Fruit fly (Drosophila melanogaster) Kc167 (cell line): ENCODE measurements around the gene CG31441.

Experiments
- Myc ChIP-seq: fragments of >200 bp; optimal IDR thresholded peaks from 2 replicates; lab custom pipeline; 2017; ENCODE audit warnings: missing external identifiers
- psq ChIP-seq: fragments of >200 bp; optimal IDR thresholded peaks from 2 replicates; lab custom pipeline; 2017; ENCODE audit warnings: missing external identifiers

DNA sequence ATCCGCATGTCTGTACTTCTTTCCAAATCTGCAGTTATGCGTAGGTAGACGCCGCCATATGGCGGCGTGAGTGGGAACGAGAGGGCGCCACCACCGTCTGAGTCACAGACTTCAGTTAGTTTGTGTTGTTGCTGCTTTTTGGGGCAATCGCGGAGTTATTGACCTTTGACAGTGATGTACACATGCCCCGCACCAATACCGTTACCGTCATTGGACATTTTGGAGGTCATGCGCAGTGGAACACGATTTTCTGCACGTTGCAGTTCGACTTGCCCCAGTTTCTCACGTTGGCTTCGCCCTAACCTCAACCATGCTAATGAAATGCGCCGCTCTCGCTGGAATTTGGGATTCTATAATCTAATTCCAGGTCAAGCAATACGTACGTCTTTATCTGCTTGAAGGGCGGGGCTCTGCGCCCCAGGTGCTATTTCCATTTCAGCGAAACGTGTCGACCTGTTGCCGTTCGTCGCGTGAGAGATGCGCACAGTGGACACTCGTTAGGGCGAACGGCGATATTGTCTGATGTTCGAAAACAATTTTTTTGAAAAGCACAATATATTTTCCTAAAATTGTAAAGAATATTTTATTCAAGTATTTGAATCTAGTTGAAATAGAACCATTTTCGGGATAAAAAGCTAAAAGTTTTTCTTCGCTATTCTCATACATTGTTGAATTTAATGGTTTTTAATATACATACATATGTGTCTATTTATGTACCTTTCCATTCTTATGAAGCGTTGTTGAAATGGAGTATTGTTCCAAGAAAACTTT, 24.6 kb upstream of the CG31441 start:
- TF ChIP-seq psq (lab: Kevin White, UChicago) (no peak), Myc (lab: Kevin White, UChicago) (no peak)
